Fruit fly (Drosophila melanogaster) whole organism, prepupa: ENCODE measurements around the gene Rsod.

Experiments used
- Blimp-1 ChIP-seq: fragments of 200-800 bp; sonication (Bioruptor generic); optimal IDR thresholded peaks from 3 replicates; lab custom pipeline; 2017; ENCODE audit warnings: missing biosample characterization, missing genetic modification characterization, mild to moderate bottlenecking, moderate library complexity, missing genetic modification reagents
- CG10631 ChIP-seq: fragments of 200-800 bp; sonication (Bioruptor generic); optimal IDR thresholded peaks from 2 replicates; lab custom pipeline; 2016; ENCODE audit warnings: missing biosample characterization, missing genetic modification characterization
- CG11294 ChIP-seq: fragments of 200-800 bp; sonication (Bioruptor generic); IDR thresholded peaks from 2 replicates; pipeline ENCODE4 v1.3.6; 2022; ENCODE audit warnings: missing biosample characterization, missing genetic modification characterization
- CG11762 ChIP-seq: fragments of 200-800 bp; sonication (Bioruptor generic); optimal IDR thresholded peaks from 3 replicates; lab custom pipeline; 2016; ENCODE audit warnings: missing biosample characterization, missing genetic modification characterization; ENCODE audit not compliant: insufficient read depth
- CG11902 ChIP-seq: fragments of 200-800 bp; sonication (Bioruptor generic); optimal IDR thresholded peaks from 3 replicates; lab custom pipeline; 2016; ENCODE audit warnings: missing biosample characterization, missing genetic modification characterization
- CG16779 ChIP-seq: fragments of 200-800 bp; sonication (Bioruptor generic); optimal IDR thresholded peaks from 3 replicates; lab custom pipeline; 2017; ENCODE audit warnings: missing biosample characterization, mild to moderate bottlenecking, missing genetic modification characterization
- CG3032 ChIP-seq: fragments of 200-800 bp; optimal IDR thresholded peaks from 2 replicates; lab custom pipeline; 2019; ENCODE audit warnings: missing biosample characterization, mild to moderate bottlenecking, missing genetic modification characterization, moderate library complexity
- CG31627 ChIP-seq: fragments of 200-800 bp; sonication (Bioruptor generic); optimal IDR thresholded peaks from 3 replicates; lab custom pipeline; 2016; ENCODE audit warnings: missing biosample characterization, missing genetic modification characterization
- CG32006 ChIP-seq: fragments of 200-800 bp; sonication (Bioruptor generic); optimal IDR thresholded peaks from 3 replicates; lab custom pipeline; 2017; ENCODE audit warnings: missing biosample characterization, mild to moderate bottlenecking, missing genetic modification characterization
- CG6163 ChIP-seq: fragments of 200-800 bp; sonication (Bioruptor generic); IDR thresholded peaks from 3 replicates; pipeline ENCODE4 v1.3.6; 2022; ENCODE audit warnings: missing biosample characterization, missing genetic modification characterization
- CG6276 ChIP-seq: fragments of 200-800 bp; sonication (Bioruptor generic); optimal IDR thresholded peaks from 2 replicates; lab custom pipeline; 2017; ENCODE audit warnings: missing biosample characterization, mild to moderate bottlenecking, missing genetic modification characterization
- CG6808 ChIP-seq: fragments of 200-800 bp; sonication (Bioruptor generic); optimal IDR thresholded peaks from 3 replicates; lab custom pipeline; 2017; ENCODE audit warnings: missing biosample characterization, missing genetic modification characterization, mild to moderate bottlenecking, moderate library complexity, missing genetic modification reagents
- CG6854 ChIP-seq: fragments of 200-800 bp; sonication (Bioruptor generic); optimal IDR thresholded peaks from 2 replicates; lab custom pipeline; 2017; ENCODE audit warnings: missing biosample characterization, mild to moderate bottlenecking, missing genetic modification characterization
- CG7368 ChIP-seq: fragments of 200-800 bp; sonication (Bioruptor generic); optimal IDR thresholded peaks from 3 replicates; lab custom pipeline; 2016; ENCODE audit warnings: missing biosample characterization, missing genetic modification characterization
- CG8119 ChIP-seq: fragments of 200-800 bp; sonication (Bioruptor generic); IDR thresholded peaks from 3 replicates; pipeline ENCODE4 v1.3.6; 2022; ENCODE audit warnings: missing biosample characterization, missing genetic modification characterization
- CG8319 ChIP-seq: fragments of 200-800 bp; sonication (Bioruptor generic); optimal IDR thresholded peaks from 3 replicates; lab custom pipeline; 2016; ENCODE audit warnings: missing biosample characterization, missing genetic modification characterization
- CG8632 ChIP-seq: fragments of 200-800 bp; sonication (Bioruptor generic); optimal IDR thresholded peaks from 3 replicates; lab custom pipeline; 2016; ENCODE audit warnings: missing biosample characterization, missing genetic modification characterization
- Eip75B ChIP-seq: fragments of 200-800 bp; sonication (Bioruptor generic); optimal IDR thresholded peaks from 3 replicates; lab custom pipeline; 2016; ENCODE audit warnings: missing biosample characterization, missing genetic modification characterization
- Eip78C ChIP-seq: fragments of 200-800 bp; sonication (Bioruptor generic); peaks from one replicate; lab custom pipeline; 2016; ENCODE audit warnings: missing biosample characterization, missing genetic modification characterization
- Ets96B ChIP-seq: fragments of 200-800 bp; optimal IDR thresholded peaks from 2 replicates; lab custom pipeline; 2019; ENCODE audit warnings: missing biosample characterization, mild to moderate bottlenecking, missing genetic modification characterization, moderate library complexity
- Gug ChIP-seq: fragments of 200-800 bp; sonication (Bioruptor generic); IDR thresholded peaks from 2 replicates; pipeline ENCODE4 v1.3.6; 2022; ENCODE audit warnings: missing biosample characterization, missing genetic modification characterization
- Hr38 ChIP-seq: sonication (Bioruptor generic); optimal IDR thresholded peaks from 2 replicates; lab custom pipeline; 2016; ENCODE audit warnings: missing biosample characterization, missing genetic modification characterization
- Hr39 ChIP-seq: fragments of 200-800 bp; sonication (Bioruptor generic); optimal IDR thresholded peaks from 2 replicates; lab custom pipeline; 2016; ENCODE audit warnings: missing biosample characterization, missing genetic modification characterization
- Hr4 ChIP-seq: fragments of 200-800 bp; sonication (Bioruptor generic); optimal IDR thresholded peaks from 3 replicates; lab custom pipeline; 2016; ENCODE audit warnings: missing biosample characterization, missing genetic modification characterization
- Lpt ChIP-seq: fragments of 200-800 bp; sonication (Bioruptor generic); optimal IDR thresholded peaks from 3 replicates; lab custom pipeline; 2016; ENCODE audit warnings: missing biosample characterization, missing genetic modification characterization
- OdsH ChIP-seq: fragments of 200-800 bp; sonication (Bioruptor generic); optimal IDR thresholded peaks from 3 replicates; lab custom pipeline; 2016; ENCODE audit warnings: missing biosample characterization, missing genetic modification characterization
- Smox ChIP-seq: fragments of 200-800 bp; sonication (Bioruptor generic); optimal IDR thresholded peaks from 3 replicates; lab custom pipeline; 2016; ENCODE audit warnings: missing biosample characterization, missing genetic modification characterization
- Sox102F ChIP-seq: fragments of 200-800 bp; sonication (Bioruptor generic); optimal IDR thresholded peaks from 2 replicates; lab custom pipeline; 2016; ENCODE audit warnings: missing biosample characterization, mild to moderate bottlenecking, missing genetic modification characterization
- Sox14 ChIP-seq: fragments of 200-800 bp; sonication (Bioruptor generic); optimal IDR thresholded peaks from 3 replicates; lab custom pipeline; 2016; ENCODE audit warnings: missing biosample characterization, missing genetic modification characterization
- Sox15 ChIP-seq: fragments of 200-800 bp; sonication (Bioruptor generic); optimal IDR thresholded peaks from 3 replicates; lab custom pipeline; 2016; ENCODE audit warnings: missing biosample characterization, missing genetic modification characterization
- achi ChIP-seq: fragments of 200-800 bp; sonication (Bioruptor generic); optimal IDR thresholded peaks from 3 replicates; lab custom pipeline; 2016; ENCODE audit warnings: missing biosample characterization, missing genetic modification characterization
- acj6 ChIP-seq: fragments of 200-800 bp; sonication (Bioruptor generic); optimal IDR thresholded peaks from 3 replicates; lab custom pipeline; 2016; ENCODE audit warnings: missing biosample characterization, missing genetic modification characterization
- cyc ChIP-seq: fragments of 200-800 bp; sonication (Bioruptor generic); optimal IDR thresholded peaks from 3 replicates; lab custom pipeline; 2016; ENCODE audit warnings: missing biosample characterization, missing genetic modification characterization
- eg ChIP-seq: fragments of 200-800 bp; sonication (Bioruptor generic); IDR thresholded peaks from 3 replicates; pipeline ENCODE4 v1.3.6; 2022; ENCODE audit warnings: missing biosample characterization, missing genetic modification characterization
- esn ChIP-seq: fragments of 200-800 bp; sonication (Bioruptor generic); optimal IDR thresholded peaks from 2 replicates; lab custom pipeline; 2016; ENCODE audit warnings: missing biosample characterization, mild to moderate bottlenecking, missing genetic modification characterization, moderate library complexity
- fd59A ChIP-seq: fragments of 200-800 bp; sonication (Bioruptor generic); optimal IDR thresholded peaks from 2 replicates; lab custom pipeline; 2017; ENCODE audit warnings: missing biosample characterization, mild to moderate bottlenecking, missing genetic modification characterization, missing genetic modification reagents
- fd85E ChIP-seq: fragments of 200-800 bp; sonication (Bioruptor generic); optimal IDR thresholded peaks from 3 replicates; lab custom pipeline; 2016; ENCODE audit warnings: missing biosample characterization, missing genetic modification characterization
- fkh ChIP-seq: fragments of 200-800 bp; sonication (Bioruptor generic); optimal IDR thresholded peaks from 3 replicates; lab custom pipeline; 2017; ENCODE audit warnings: missing biosample characterization, mild to moderate bottlenecking, missing genetic modification characterization, moderate library complexity
- lz ChIP-seq: fragments of 200-800 bp; sonication (Bioruptor generic); optimal IDR thresholded peaks from 3 replicates; lab custom pipeline; 2016; ENCODE audit warnings: missing biosample characterization, missing genetic modification characterization
- net ChIP-seq: fragments of 200-800 bp; sonication (Bioruptor generic); optimal IDR thresholded peaks from 3 replicates; lab custom pipeline; 2016; ENCODE audit warnings: missing biosample characterization, missing genetic modification characterization
- pdm3 ChIP-seq: fragments of 200-800 bp; sonication (Bioruptor generic); optimal IDR thresholded peaks from 3 replicates; lab custom pipeline; 2016; ENCODE audit warnings: missing biosample characterization, missing genetic modification characterization
- salr ChIP-seq, 2 experiments: fragments of 200-800 bp; sonication (Bioruptor generic); optimal IDR thresholded peaks; 3 replicates each; lab custom pipeline; 2016 to 2018; ENCODE audit warnings: missing biosample characterization in 2 of 2, missing genetic modification characterization in 2 of 2, mild to moderate bottlenecking in 1 of 2
- spab ChIP-seq: fragments of 200-800 bp; sonication (Bioruptor generic); optimal IDR thresholded peaks from 2 replicates; lab custom pipeline; 2017; ENCODE audit warnings: missing biosample characterization, mild to moderate bottlenecking, missing genetic modification characterization, missing genetic modification reagents
- ss ChIP-seq, 2 experiments: fragments of 200-800 bp; sonication (Bioruptor generic); optimal IDR thresholded peaks; 2 replicates in 1 of 2; 3 replicates in 1 of 2; lab custom pipeline; 2017 to 2018; ENCODE audit warnings: mild to moderate bottlenecking in 2 of 2, missing biosample characterization in 2 of 2, missing genetic modification characterization in 2 of 2, moderate library complexity in 1 of 2
- svp ChIP-seq: fragments of 200-800 bp; sonication (Bioruptor generic); peaks from one replicate; lab custom pipeline; 2016; ENCODE audit warnings: missing biosample characterization, missing genetic modification characterization
- topi ChIP-seq: fragments of 200-800 bp; sonication (Bioruptor generic); optimal IDR thresholded peaks from 3 replicates; lab custom pipeline; 2016; ENCODE audit warnings: missing biosample characterization, missing genetic modification characterization
- vri ChIP-seq: fragments of 200-800 bp; sonication (Bioruptor generic); optimal IDR thresholded peaks from 3 replicates; lab custom pipeline; 2016; ENCODE audit warnings: missing biosample characterization, mild to moderate bottlenecking, missing genetic modification characterization

Gene Rsod

DNA sequence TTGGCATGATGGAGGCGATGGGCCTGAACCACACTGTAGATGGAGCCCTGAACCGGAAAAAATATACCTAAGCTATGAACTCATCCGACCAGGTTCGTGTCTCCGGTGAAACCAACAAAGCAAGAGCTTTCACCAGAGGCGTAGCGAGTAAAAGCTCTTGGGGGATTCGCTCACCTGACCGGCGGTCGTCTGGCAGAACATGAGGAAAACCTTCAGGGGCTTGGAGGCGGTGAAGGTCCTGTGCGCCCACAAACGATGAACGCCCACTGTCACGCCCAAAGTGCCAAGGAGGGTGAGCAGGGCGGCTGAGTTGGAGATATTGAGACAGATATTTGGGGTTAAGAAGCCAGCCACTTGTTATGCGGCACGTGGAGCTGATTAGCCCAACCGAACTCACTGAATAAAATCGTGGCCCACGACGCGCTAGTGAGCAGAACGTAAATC is 24.6 kb upstream of the Rsod start (continued):
- TF ChIP-seq Eip78C (GFP tag; lab: Kevin White, UChicago) = no peak
- TF ChIP-seq Sox15 = no peak
- TF ChIP-seq Eip75B (GFP tag; lab: Kevin White, UChicago) = no peak
- TF ChIP-seq CG8632 (GFP tag; lab: Kevin White, UChicago) = no peak
- TF ChIP-seq CG8319 (GFP tag; lab: Kevin White, UChicago) = no peak
- no peak for TF ChIP-seq Blimp-1
- TF ChIP-seq Sox14 = peak; percentile 23
- no peak for TF ChIP-seq spab (GFP tag; lab: Kevin White, UChicago)
- no peak for TF ChIP-seq CG7368 (GFP tag; lab: Kevin White, UChicago)
- TF ChIP-seq OdsH (GFP tag; lab: Kevin White, UChicago) = peak; percentile 17

DNA sequence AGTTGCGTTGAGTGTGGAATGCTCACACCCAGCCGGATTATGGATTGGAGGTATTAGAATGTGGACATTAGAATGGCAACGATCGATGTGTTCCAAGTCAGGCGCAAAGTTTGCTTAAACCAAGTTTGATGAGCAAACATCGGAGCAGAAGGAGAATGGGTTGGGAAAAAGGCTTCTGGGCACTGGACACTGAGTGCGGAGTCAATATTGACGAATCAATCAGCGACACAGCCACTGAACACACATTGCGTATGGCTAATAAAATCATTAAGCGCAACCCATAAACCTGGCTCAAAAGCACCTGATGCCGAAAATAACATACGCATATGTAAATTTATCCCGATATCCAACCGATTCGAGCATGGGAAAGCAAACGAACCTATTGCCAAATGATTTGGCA is 22.8 kb upstream of the Rsod start:
- TF ChIP-seq fkh (GFP tag; lab: Kevin White, UChicago) = peak; percentile 44
- no peak for TF ChIP-seq lz (GFP tag; lab: Kevin White, UChicago)

DNA sequence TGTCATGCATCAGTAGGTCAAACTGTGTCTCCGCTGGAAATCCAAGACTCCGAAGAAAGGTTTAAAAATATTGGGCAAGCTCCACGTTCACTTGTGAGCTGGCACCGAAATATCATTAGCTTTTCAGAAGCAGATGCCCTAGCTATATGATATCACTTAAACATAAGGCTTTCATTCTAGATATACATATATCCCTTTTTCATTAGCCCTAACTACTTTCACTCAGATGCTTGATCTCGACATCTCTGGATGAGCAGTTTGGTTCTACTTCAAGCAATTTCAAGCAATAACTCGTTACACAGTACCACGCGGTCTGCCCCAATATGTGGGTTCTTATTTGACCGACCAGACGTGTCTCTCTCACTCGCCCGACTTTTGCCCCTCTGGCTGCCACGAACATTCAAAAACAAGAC is 20.5 kb upstream of the Rsod start:
- TF ChIP-seq acj6 (GFP tag; lab: Kevin White, UChicago) = peak; percentile 71
- TF ChIP-seq achi (GFP tag; lab: Kevin White, UChicago) = peak; percentile 30
- TF ChIP-seq cyc (GFP tag; lab: Kevin White, UChicago) = peak; percentile 74
- TF ChIP-seq eg (GFP tag; lab: Robert Waterston, UW) = no peak
- peak; percentile 1 for TF ChIP-seq CG16779
- 0 out of 3 replicates have a peak, but pooled peaks have one; percentile 11 for TF ChIP-seq CG6163
- peak; percentile 78 for TF ChIP-seq lz (GFP tag; lab: Kevin White, UChicago)
- peak; percentile 44 for TF ChIP-seq fd59A (GFP tag; lab: Kevin White, UChicago)
- TF ChIP-seq CG3032 (tag; lab: Kevin White, UChicago) = peak; percentile 12
- TF ChIP-seq Hr38 (GFP tag; lab: Kevin White, UChicago) = no peak
- peak; percentile 71 for TF ChIP-seq net (GFP tag; lab: Kevin White, UChicago)
- peak; percentile 73 for TF ChIP-seq Sox102F
- TF ChIP-seq CG11294 (GFP tag; lab: Robert Waterston, UW) = no peak
- TF ChIP-seq CG6808 = peak; percentile 15
- peak; percentile 95 for TF ChIP-seq svp (GFP tag; lab: Kevin White, UChicago)
- peak; percentile 43 for TF ChIP-seq CG10631 (GFP tag; lab: Kevin White, UChicago)
- TF ChIP-seq Hr4 = peak; percentile 1
- TF ChIP-seq esn (GFP tag; lab: Kevin White, UChicago) = peak; percentile 85
- TF ChIP-seq Ets96B = no peak
- TF ChIP-seq spab (GFP tag; lab: Kevin White, UChicago) = peak; percentile 30
- no peak for TF ChIP-seq CG6854 (GFP tag; lab: Kevin White, UChicago)
- TF ChIP-seq CG8119 = peak; percentile 34; the same call in 1 of the 3 replicates
- no peak for TF ChIP-seq Lpt (GFP tag; lab: Kevin White, UChicago)
- peak; percentile 26 for TF ChIP-seq CG6276 (GFP tag; lab: Kevin White, UChicago)
- peak; percentile 87 for TF ChIP-seq topi (GFP tag; lab: Kevin White, UChicago)
- TF ChIP-seq CG32006 = peak; percentile 76
- no peak for TF ChIP-seq fkh (GFP tag; lab: Kevin White, UChicago)
- peak in 1 of 2 experiments; percentile 52 for TF ChIP-seq salr (GFP tag; optimal IDR thresholded peaks at IDR 0.05; lab: Kevin White, UChicago)
- TF ChIP-seq Blimp-1 = no peak
- peak; percentile 73 for TF ChIP-seq pdm3 (GFP tag; lab: Kevin White, UChicago)
- peak; percentile 67 for TF ChIP-seq OdsH (GFP tag; lab: Kevin White, UChicago)
- peak; percentile 58 to 59 for TF ChIP-seq ss (GFP tag; optimal IDR thresholded peaks at IDR 0.05; lab: Kevin White, UChicago)
- peak; percentile 62 for TF ChIP-seq CG7368 (GFP tag; lab: Kevin White, UChicago)
- TF ChIP-seq Gug = no peak
- TF ChIP-seq CG11902 (GFP tag; lab: Kevin White, UChicago) = peak; percentile 72
- TF ChIP-seq Eip78C (GFP tag; lab: Kevin White, UChicago) = peak; percentile 94
- TF ChIP-seq Eip75B (GFP tag; lab: Kevin White, UChicago) = peak; percentile 74
- TF ChIP-seq CG11762 (GFP tag; lab: Kevin White, UChicago) = peak; percentile 26
- TF ChIP-seq vri = peak; percentile 4
- TF ChIP-seq Smox (GFP tag; lab: Kevin White, UChicago) = peak; percentile 72
- no peak for TF ChIP-seq fd85E (GFP tag; lab: Kevin White, UChicago)
- TF ChIP-seq Hr39 = peak; percentile 81
- peak; percentile 74 for TF ChIP-seq Sox15
- TF ChIP-seq CG31627 = peak; percentile 84
